Worm (Caenorhabditis elegans) whole organism, L3 larva: ENCODE measurements around the gene cyp-14A1.

Source experiments
- elt-3 ChIP-seq, 3 experiments: fragments of 150-350 bp in 1 of 3; sonication (generic microtip) in 2 of 3; optimal IDR thresholded peaks; 2 replicates in 2 of 3; 4 replicates in 1 of 3; lab custom pipeline; 2014 to 2017; ENCODE audit warnings: missing biosample characterization in 3 of 3, missing genetic modification characterization in 3 of 3
- lsy-12 ChIP-seq: sonication (generic microtip); optimal IDR thresholded peaks from 2 replicates; lab custom pipeline; 2016; ENCODE audit warnings: mild to moderate bottlenecking, missing genetic modification characterization, missing compliant biosample characterization
- nfya-1 ChIP-seq: sonication (generic microtip); optimal IDR thresholded peaks from 2 replicates; lab custom pipeline; 2017; ENCODE audit warnings: missing genetic modification characterization, mild to moderate bottlenecking, missing compliant biosample characterization, antibody characterized with exemption, moderate library complexity; ENCODE audit not compliant: insufficient read depth
- nhr-43 ChIP-seq: sonication (generic microtip); optimal IDR thresholded peaks from 2 replicates; lab custom pipeline; 2016; ENCODE audit warnings: mild to moderate bottlenecking, missing genetic modification characterization, missing compliant biosample characterization; ENCODE audit not compliant: poor library complexity, severe bottlenecking

DNA sequence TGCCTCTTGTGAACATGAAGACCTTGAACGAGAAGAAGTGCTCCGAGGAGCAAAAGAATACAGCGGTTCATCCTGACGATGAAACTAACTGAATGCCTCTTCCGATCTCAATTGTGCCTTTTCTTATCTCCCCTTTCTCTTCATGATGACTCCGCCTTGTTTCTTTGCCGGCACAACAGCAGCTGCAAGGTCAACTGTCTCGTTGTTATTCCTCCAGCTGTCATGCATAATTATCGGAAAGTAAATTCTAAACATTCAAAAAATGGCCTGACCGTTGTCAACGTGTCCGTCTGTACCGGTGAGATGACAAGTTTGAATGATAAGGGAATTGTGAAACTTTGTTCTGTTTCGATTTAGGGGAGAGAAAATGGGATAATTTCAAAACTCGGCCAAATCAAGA lies 45.8 kb downstream of the cyp-14A1 start, which contains the start of gene asp-4:
- TF ChIP-seq nhr-43 (tag; lab: Kevin White, UChicago) = no peak
- TF ChIP-seq lsy-12 = no peak
- no peak for TF ChIP-seq elt-3 (tag; optimal IDR thresholded peaks at IDR 0.05; lab: Kevin White, UChicago)
- TF ChIP-seq nfya-1 (tag; lab: Kevin White, UChicago) = no peak
